Worm (Caenorhabditis elegans): ENCODE measurements around the gene tab-1.

DNA sequence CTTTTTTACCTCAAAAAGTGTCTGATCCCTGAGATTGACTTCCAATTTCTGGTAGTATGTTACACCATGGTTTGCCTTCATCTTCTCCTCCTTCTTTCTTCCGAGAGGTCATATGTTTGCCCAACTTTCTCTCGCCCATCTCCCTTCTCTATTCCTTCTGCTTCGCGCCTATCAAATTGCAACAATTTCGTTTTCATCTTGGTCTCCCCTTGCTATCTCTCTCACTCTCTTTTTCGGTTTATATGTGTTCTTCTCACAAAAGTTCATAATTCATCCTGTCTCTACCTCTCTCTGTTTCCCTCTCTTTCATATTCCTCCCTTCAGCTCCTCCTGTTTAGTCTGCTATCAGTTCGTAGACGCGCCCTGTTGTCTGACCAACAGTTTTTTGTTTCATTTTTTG, 23.6 kb downstream of the tab-1 start:
- TF ChIP-seq tab-1 (GFP tag; IDR thresholded peaks at IDR 0.05) (no peak), flt-1 (GFP tag; IDR thresholded peaks at IDR 0.05) (no peak)

Measured in whole organism, midembryonic.